Fruit fly (Drosophila melanogaster): ENCODE data around the gene hry.

dm6 chr3L:8656725-8657428 is 18.7 kb upstream of the hry start:
- TF ChIP-seq CG8478 (optimal IDR thresholded peaks at IDR 0.05) (no peak), pan (optimal IDR thresholded peaks at IDR 0.05) (no peak)

Measured in whole organism.